Worm (Caenorhabditis elegans) whole organism, L4 larva: ENCODE results near the gene K01A2.6.

Experiments used
- ama-1 ChIP-seq: fragments of 150-350 bp; optimal IDR thresholded peaks from 2 replicates; lab custom pipeline; 2014; ENCODE audit warnings: inconsistent platforms, mixed read lengths
- lin-13 ChIP-seq: fragments of 150-350 bp; optimal IDR thresholded peaks from 2 replicates; lab custom pipeline; 2014; ENCODE audit warnings: missing biosample characterization, missing genetic modification reagents, missing genetic modification characterization
- nhr-237 ChIP-seq: sonication (generic microtip); optimal IDR thresholded peaks from 2 replicates; lab custom pipeline; 2017; ENCODE audit warnings: missing biosample characterization, missing genetic modification characterization
- nhr-41 ChIP-seq: fragments of 200-800 bp; sonication (Bioruptor generic); IDR thresholded peaks from 2 replicates; pipeline ENCODE4 v1.3.6; 2022; ENCODE audit warnings: missing genetic modification reagents, missing genetic modification characterization, missing compliant biosample characterization
- snpc-4 ChIP-seq: fragments of 150-350 bp; optimal IDR thresholded peaks from 2 replicates; lab custom pipeline; 2014; ENCODE audit warnings: missing biosample characterization, missing genetic modification characterization

- TF ChIP-seq ama-1 (no peak), lin-13 (no peak), snpc-4 (tag; lab: Kevin White, UChicago) (no peak), nhr-237 (tag; lab: Kevin White, UChicago) (no peak), nhr-41 (GFP tag; lab: Robert Waterston, UW) (no peak)
Observed at ce11 chrII:264053-264452, 35.7 kb upstream of the K01A2.6 start, which contains the start of gene B0432.14.
